Fruit fly (Drosophila melanogaster) whole organism, embryonic: ENCODE results near the gene beta'COP.

Experiments
- Ada2b ChIP-seq: fragments of 200-800 bp; sonication (Bioruptor generic); IDR thresholded peaks from 2 replicates; pipeline ENCODE4 v1.3.6; 2022; ENCODE audit warnings: missing biosample characterization, missing genetic modification characterization
- Aef1 ChIP-seq: fragments of 200-800 bp; sonication (Bioruptor generic); IDR thresholded peaks from 3 replicates; pipeline ENCODE4 v1.3.6; 2022; ENCODE audit warnings: missing biosample characterization, missing genetic modification characterization
- CG1024 ChIP-seq: fragments of 200-800 bp; sonication (Bioruptor generic); IDR thresholded peaks from 2 replicates; pipeline ENCODE4 v1.3.6; 2022; ENCODE audit warnings: missing biosample characterization, missing genetic modification characterization
- CG11456 ChIP-seq: fragments of 200-800 bp; sonication (Bioruptor generic); IDR thresholded peaks from 3 replicates; pipeline ENCODE4 v1.3.6; 2022; ENCODE audit warnings: missing biosample characterization, missing genetic modification characterization
- CG15073 ChIP-seq: fragments of 200-800 bp; sonication (Bioruptor generic); optimal IDR thresholded peaks from 2 replicates; lab custom pipeline; 2016; ENCODE audit warnings: missing biosample characterization, missing genetic modification characterization
- CG15269 ChIP-seq: fragments of 200-800 bp; sonication (Bioruptor generic); optimal IDR thresholded peaks from 2 replicates; lab custom pipeline; 2018; ENCODE audit warnings: missing biosample characterization, mild to moderate bottlenecking, missing genetic modification characterization, moderate library complexity
- CG17829 ChIP-seq: fragments of 200-800 bp; optimal IDR thresholded peaks from 2 replicates; lab custom pipeline; 2019; ENCODE audit warnings: missing biosample characterization, mild to moderate bottlenecking, missing genetic modification characterization, moderate library complexity
- CG1792 ChIP-seq: fragments of 200-800 bp; sonication (Bioruptor generic); optimal IDR thresholded peaks from 2 replicates; lab custom pipeline; 2016; ENCODE audit warnings: missing biosample characterization, missing genetic modification characterization
- CG18262 ChIP-seq: fragments of 200-800 bp; optimal IDR thresholded peaks from 3 replicates; lab custom pipeline; 2019; ENCODE audit warnings: missing biosample characterization, mild to moderate bottlenecking, missing genetic modification characterization, moderate library complexity
- CG30020 ChIP-seq: fragments of 200-800 bp; optimal IDR thresholded peaks from 2 replicates; lab custom pipeline; 2019; ENCODE audit warnings: missing biosample characterization, mild to moderate bottlenecking, missing genetic modification characterization, moderate library complexity
- CG6175 ChIP-seq: fragments of 200-800 bp; sonication (Bioruptor generic); IDR thresholded peaks from 3 replicates; pipeline ENCODE4 v1.3.6; 2022; ENCODE audit warnings: missing biosample characterization, missing genetic modification characterization
- CG6254 ChIP-seq: fragments of 200-800 bp; sonication (Bioruptor generic); optimal IDR thresholded peaks from 3 replicates; lab custom pipeline; 2017; ENCODE audit warnings: mild to moderate bottlenecking, missing biosample characterization, missing genetic modification reagents, missing genetic modification characterization
- CG6654 ChIP-seq: fragments of 200-800 bp; sonication (Bioruptor generic); optimal IDR thresholded peaks from 2 replicates; lab custom pipeline; 2017; ENCODE audit warnings: missing biosample characterization, mild to moderate bottlenecking, missing genetic modification characterization
- CG6813 ChIP-seq: fragments of 200-800 bp; sonication (Bioruptor generic); optimal IDR thresholded peaks from 2 replicates; lab custom pipeline; 2017; ENCODE audit warnings: missing biosample characterization, missing genetic modification characterization, mild to moderate bottlenecking, moderate library complexity, missing genetic modification reagents
- CG7372 ChIP-seq: fragments of 200-800 bp; sonication (Bioruptor generic); IDR thresholded peaks from 2 replicates; pipeline ENCODE4 v1.3.6; 2022; ENCODE audit warnings: missing biosample characterization, missing genetic modification characterization
- CG7839 ChIP-seq: fragments of 200-800 bp; sonication (Bioruptor generic); optimal IDR thresholded peaks from 3 replicates; lab custom pipeline; 2018; ENCODE audit warnings: missing biosample characterization, mild to moderate bottlenecking, missing genetic modification characterization, moderate library complexity
- CG8765 ChIP-seq: fragments of 200-800 bp; sonication (Bioruptor generic); IDR thresholded peaks from 2 replicates; pipeline ENCODE4 v1.3.6; 2022; ENCODE audit warnings: missing biosample characterization, missing genetic modification characterization
- CG8944 ChIP-seq: fragments of 200-800 bp; sonication (Bioruptor generic); optimal IDR thresholded peaks from 3 replicates; lab custom pipeline; 2016; ENCODE audit warnings: missing biosample characterization, missing genetic modification characterization
- Dll ChIP-seq: fragments of 200-800 bp; sonication (Bioruptor generic); IDR thresholded peaks from 4 replicates; pipeline ENCODE4 v1.3.6; 2022; ENCODE audit warnings: missing biosample characterization, missing genetic modification characterization; ENCODE audit not compliant: partially characterized antibody
- E2f1 ChIP-seq: fragments of 200-800 bp; sonication (Bioruptor generic); IDR thresholded peaks from 2 replicates; pipeline ENCODE4 v1.3.6; 2022; ENCODE audit warnings: missing biosample characterization, missing genetic modification characterization
- Hand ChIP-seq: fragments of 200-800 bp; sonication (Bioruptor generic); optimal IDR thresholded peaks from 2 replicates; lab custom pipeline; 2017; ENCODE audit warnings: mild to moderate bottlenecking, missing biosample characterization, missing genetic modification reagents, missing genetic modification characterization
- HmgZ ChIP-seq: fragments of 200-800 bp; sonication (Bioruptor generic); optimal IDR thresholded peaks from 2 replicates; lab custom pipeline; 2018; ENCODE audit warnings: missing biosample characterization, mild to moderate bottlenecking, missing genetic modification characterization
- Kr ChIP-seq: fragments of 200-800 bp; sonication (Bioruptor generic); optimal IDR thresholded peaks from 2 replicates; lab custom pipeline; 2017; ENCODE audit warnings: missing biosample characterization, mild to moderate bottlenecking, missing genetic modification characterization
- Med ChIP-seq: fragments of 200-800 bp; sonication (Bioruptor generic); peaks from one replicate; lab custom pipeline; 2016; ENCODE audit warnings: missing biosample characterization, missing genetic modification characterization, mild to moderate bottlenecking, inconsistent platforms, moderate library complexity
- Meics ChIP-seq: fragments of 200-800 bp; sonication (Bioruptor generic); optimal IDR thresholded peaks from 2 replicates; lab custom pipeline; 2017; ENCODE audit warnings: missing biosample characterization, mild to moderate bottlenecking, missing genetic modification characterization
- Taf1 ChIP-seq: fragments of 200-800 bp; sonication (Bioruptor generic); IDR thresholded peaks from 2 replicates; pipeline ENCODE4 v1.3.6; 2022; ENCODE audit warnings: missing biosample characterization, missing genetic modification characterization
- Trl ChIP-seq, 3 experiments: fragments of >200 bp in 2 of 3; fragments of 200-800 bp in 1 of 3; sonication (Bioruptor generic) in 1 of 3; optimal IDR thresholded peaks; 2 replicates in 1 of 3; 3 replicates in 2 of 3; lab custom pipeline; 2016 to 2017; ENCODE audit warnings: missing biosample characterization in 1 of 3, missing genetic modification characterization in 1 of 3
- Xbp1 ChIP-seq: fragments of 200-800 bp; sonication (Bioruptor generic); optimal IDR thresholded peaks from 3 replicates; lab custom pipeline; 2016; ENCODE audit warnings: missing biosample characterization, mild to moderate bottlenecking, missing genetic modification characterization
- ab ChIP-seq: fragments of 200-800 bp; sonication (Bioruptor generic); optimal IDR thresholded peaks from 2 replicates; lab custom pipeline; 2016; ENCODE audit warnings: missing biosample characterization, missing genetic modification characterization
- ash1 ChIP-seq: fragments of 200-800 bp; sonication (Bioruptor generic); optimal IDR thresholded peaks from 2 replicates; lab custom pipeline; 2018; ENCODE audit warnings: missing biosample characterization, mild to moderate bottlenecking, missing genetic modification characterization
- az2 ChIP-seq: fragments of 200-800 bp; sonication (Bioruptor generic); optimal IDR thresholded peaks from 3 replicates; lab custom pipeline; 2016; ENCODE audit warnings: missing biosample characterization, missing genetic modification characterization
- btn ChIP-seq: fragments of 200-800 bp; sonication (Bioruptor generic); optimal IDR thresholded peaks from 2 replicates; lab custom pipeline; 2016; ENCODE audit warnings: missing biosample characterization, missing genetic modification characterization
- cato ChIP-seq: fragments of 200-800 bp; sonication (Bioruptor generic); optimal IDR thresholded peaks from 2 replicates; lab custom pipeline; 2016; ENCODE audit warnings: missing biosample characterization, missing genetic modification characterization, borderline replicate concordance
- chif ChIP-seq, 2 experiments: fragments of 200-800 bp; sonication (Bioruptor generic); optimal IDR thresholded peaks; 3 replicates each; lab custom pipeline; 2016; ENCODE audit warnings: missing biosample characterization in 2 of 2, missing genetic modification characterization in 2 of 2
- dati ChIP-seq: fragments of 200-800 bp; sonication (Bioruptor generic); IDR thresholded peaks from 2 replicates; pipeline ENCODE4 v1.3.6; 2022; ENCODE audit warnings: missing biosample characterization, missing genetic modification characterization
- dmrt11E ChIP-seq: fragments of 200-800 bp; sonication (Bioruptor generic); optimal IDR thresholded peaks from 3 replicates; lab custom pipeline; 2018; ENCODE audit warnings: missing biosample characterization, mild to moderate bottlenecking, missing genetic modification characterization, moderate library complexity
- ems ChIP-seq: fragments of 200-800 bp; sonication (Bioruptor generic); optimal IDR thresholded peaks from 3 replicates; lab custom pipeline; 2016; ENCODE audit warnings: missing biosample characterization, missing genetic modification characterization
- en ChIP-seq: fragments of 200-800 bp; sonication (Bioruptor generic); optimal IDR thresholded peaks from 2 replicates; lab custom pipeline; 2016; ENCODE audit warnings: missing biosample characterization, missing genetic modification characterization
- fd96Cb ChIP-seq: fragments of 200-800 bp; sonication (Bioruptor generic); optimal IDR thresholded peaks from 2 replicates; lab custom pipeline; 2018; ENCODE audit warnings: missing biosample characterization, mild to moderate bottlenecking, missing genetic modification characterization, moderate library complexity
- fu2 ChIP-seq: fragments of 200-800 bp; sonication (Bioruptor generic); optimal IDR thresholded peaks from 2 replicates; lab custom pipeline; 2016; ENCODE audit warnings: missing biosample characterization, missing genetic modification characterization
- gem ChIP-seq: fragments of 200-800 bp; sonication (Bioruptor generic); optimal IDR thresholded peaks from 2 replicates; lab custom pipeline; 2019; ENCODE audit warnings: missing biosample characterization, mild to moderate bottlenecking, missing genetic modification characterization, moderate library complexity
- kah ChIP-seq: fragments of 200-800 bp; sonication (Bioruptor generic); optimal IDR thresholded peaks from 2 replicates; lab custom pipeline; 2018; ENCODE audit warnings: missing biosample characterization, mild to moderate bottlenecking, missing genetic modification characterization
- nmo ChIP-seq: fragments of 200-800 bp; sonication (Bioruptor generic); optimal IDR thresholded peaks from 2 replicates; lab custom pipeline; 2018; ENCODE audit warnings: missing biosample characterization, mild to moderate bottlenecking, missing genetic modification characterization, moderate library complexity
- seq ChIP-seq: fragments of 200-800 bp; sonication (Bioruptor generic); IDR thresholded peaks from 2 replicates; pipeline ENCODE4 v1.3.6; 2022; ENCODE audit warnings: missing biosample characterization, missing genetic modification characterization
- shn ChIP-seq: fragments of 200-800 bp; sonication (Bioruptor generic); optimal IDR thresholded peaks from 3 replicates; lab custom pipeline; 2016; ENCODE audit warnings: missing biosample characterization, missing genetic modification characterization
- sna ChIP-seq: fragments of 200-800 bp; sonication (Bioruptor generic); IDR thresholded peaks from 2 replicates; pipeline ENCODE4 v1.3.6; 2022; ENCODE audit warnings: missing biosample characterization, missing genetic modification characterization; ENCODE audit not compliant: partially characterized antibody
- sqz ChIP-seq: fragments of 200-800 bp; sonication (Bioruptor generic); optimal IDR thresholded peaks from 3 replicates; lab custom pipeline; 2018; ENCODE audit warnings: missing biosample characterization, mild to moderate bottlenecking, missing genetic modification characterization
- tna ChIP-seq: fragments of 200-800 bp; sonication (Bioruptor generic); IDR thresholded peaks from 2 replicates; pipeline ENCODE4 v1.3.6; 2022; ENCODE audit warnings: missing biosample characterization, missing genetic modification characterization; ENCODE audit not compliant: partially characterized antibody
- trh ChIP-seq: fragments of 200-800 bp; sonication (Bioruptor generic); optimal IDR thresholded peaks from 2 replicates; lab custom pipeline; 2016; ENCODE audit warnings: missing biosample characterization, missing genetic modification characterization
- tx ChIP-seq: fragments of 200-800 bp; sonication (Bioruptor generic); optimal IDR thresholded peaks from 2 replicates; lab custom pipeline; 2016; ENCODE audit warnings: missing biosample characterization, missing genetic modification characterization

beta'COP gene

DNA sequence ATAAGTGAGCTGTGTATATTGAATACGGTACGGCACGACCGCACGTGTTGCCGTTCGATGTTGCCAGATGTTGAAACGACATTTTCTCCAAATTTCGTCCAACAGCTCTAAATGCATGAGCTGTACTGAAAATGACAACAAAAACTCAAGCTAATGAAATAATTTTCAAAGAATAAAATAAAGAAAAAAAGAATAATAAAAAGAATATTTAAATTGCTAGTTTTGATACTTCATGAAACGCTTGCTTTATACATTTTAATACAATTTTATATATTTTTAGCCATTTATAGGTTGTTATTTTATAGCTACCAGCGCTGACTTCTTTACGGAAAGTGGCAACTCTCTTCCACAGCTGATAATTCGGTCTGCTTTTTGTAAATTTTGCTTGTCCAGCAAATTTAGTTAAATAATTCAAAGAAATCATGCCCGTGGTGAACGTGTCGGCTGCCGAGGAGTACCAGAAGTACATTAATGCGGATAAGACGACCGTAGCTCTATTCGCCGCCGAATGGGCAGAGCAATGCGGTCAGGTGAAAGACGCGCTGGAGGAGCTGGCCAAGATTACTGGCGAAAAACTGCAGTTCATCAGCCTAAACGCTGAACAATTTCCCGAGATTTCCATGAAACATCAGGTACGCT, 12.5 kb upstream of the beta'COP start, which contains the start of the genes Nnp-1 and Grx3 (continued):
- no peak for TF ChIP-seq CG1792
- TF ChIP-seq ems (GFP tag; lab: Kevin White, UChicago) = no peak
- TF ChIP-seq CG8944 (GFP tag; lab: Kevin White, UChicago) = no peak
- 0 out of 2 replicates have a peak, but pooled peaks have one; percentile 24 for TF ChIP-seq E2f1 (GFP tag; lab: Robert Waterston, UW)
- no peak for TF ChIP-seq CG7372 (GFP tag; lab: Robert Waterston, UW)
- no peak for TF ChIP-seq Meics (GFP tag; lab: Kevin White, UChicago)
- TF ChIP-seq trh (GFP tag; lab: Kevin White, UChicago) = no peak
- no peak for TF ChIP-seq sqz (GFP tag; lab: Kevin White, UChicago)
- TF ChIP-seq Ada2b (GFP tag; lab: Robert Waterston, UW) = no peak
- peak; percentile 5 for TF ChIP-seq CG6254 (GFP tag; lab: Kevin White, UChicago)
- TF ChIP-seq CG8765 = no peak
- TF ChIP-seq CG15073 (GFP tag; lab: Kevin White, UChicago) = no peak
- TF ChIP-seq chif (GFP tag; optimal IDR thresholded peaks at IDR 0.05; lab: Kevin White, UChicago) = no peak
- TF ChIP-seq gem = no peak
- TF ChIP-seq btn (GFP tag; lab: Kevin White, UChicago) = no peak
- TF ChIP-seq CG6813 (GFP tag; lab: Kevin White, UChicago) = no peak
- no peak for TF ChIP-seq CG15269 (tag; lab: Kevin White, UChicago)
- TF ChIP-seq CG18262 = no peak
- peak; percentile 69 for TF ChIP-seq CG17829 (tag; lab: Kevin White, UChicago)
- no peak for TF ChIP-seq CG6654
- peak; percentile 52 for TF ChIP-seq HmgZ (tag; lab: Kevin White, UChicago)
- TF ChIP-seq cato (GFP tag; lab: Kevin White, UChicago) = no peak
- TF ChIP-seq CG30020 (tag; lab: Kevin White, UChicago) = peak; percentile 65
- no peak for TF ChIP-seq CG1024 (GFP tag; lab: Robert Waterston, UW)
- TF ChIP-seq en (GFP tag; lab: Kevin White, UChicago) = no peak
- no peak for TF ChIP-seq ash1 (GFP tag; lab: Kevin White, UChicago)
- no peak for TF ChIP-seq CG7839
- peak; percentile 21 for TF ChIP-seq az2 (GFP tag; lab: Kevin White, UChicago)
- no peak for TF ChIP-seq CG11456 (GFP tag; lab: Robert Waterston, UW)
- peak; percentile 61 for TF ChIP-seq dmrt11E (tag; lab: Kevin White, UChicago)
- peak; percentile 82 for TF ChIP-seq nmo (GFP tag; lab: Kevin White, UChicago)
- 0 out of 2 replicates have a peak, but pooled peaks have one; percentile 12 for TF ChIP-seq tna (GFP tag; lab: Robert Waterston, UW)
- no peak for TF ChIP-seq shn
- no peak for TF ChIP-seq Kr
- no peak for TF ChIP-seq sna (GFP tag; lab: Robert Waterston, UW)
- peak; percentile 81 for TF ChIP-seq Med (GFP tag; lab: Kevin White, UChicago)
- no peak for TF ChIP-seq seq
- TF ChIP-seq tx (GFP tag; lab: Kevin White, UChicago) = no peak
- TF ChIP-seq Aef1 (GFP tag; lab: Robert Waterston, UW) = peak; percentile 30; the same call in 2 of the 3 replicates
- no peak for TF ChIP-seq CG6175 (GFP tag; lab: Robert Waterston, UW)
- no peak for TF ChIP-seq kah
- no peak for TF ChIP-seq Taf1 (GFP tag; lab: Robert Waterston, UW)
- TF ChIP-seq Hand = no peak
- no peak for TF ChIP-seq dati
- TF ChIP-seq ab = no peak
- no peak for TF ChIP-seq Dll (GFP tag; lab: Robert Waterston, UW)
- TF ChIP-seq Trl (optimal IDR thresholded peaks at IDR 0.05; lab: Kevin White, UChicago) = no peak
- no peak for TF ChIP-seq Trl (GFP tag; optimal IDR thresholded peaks at IDR 0.05; lab: Kevin White, UChicago)
- TF ChIP-seq fd96Cb (tag; lab: Kevin White, UChicago) = peak; percentile 15
- TF ChIP-seq fu2 (GFP tag; lab: Kevin White, UChicago) = no peak
- TF ChIP-seq Xbp1 (GFP tag; lab: Kevin White, UChicago) = peak; percentile 53
